Worm (Caenorhabditis elegans) whole organism, L1 larva: Measurements from ENCODE around the gene htp-1.

ENCODE experiments used
- aha-1 ChIP-seq: fragments of 150-350 bp; optimal IDR thresholded peaks from 2 replicates; lab custom pipeline; 2014; ENCODE audit warnings: missing biosample characterization, missing genetic modification characterization
- ama-1 ChIP-seq: fragments of 150-350 bp; optimal IDR thresholded peaks from 2 replicates; lab custom pipeline; 2014
- ceh-82 ChIP-seq, 3 experiments: fragments of 150-350 bp in 1 of 3; sonication (generic microtip) in 2 of 3; optimal IDR thresholded peaks; 2 replicates each; lab custom pipeline; 2014 to 2017; ENCODE audit warnings: missing biosample characterization in 3 of 3, missing genetic modification characterization in 3 of 3
- ces-1 ChIP-seq: fragments of 150-350 bp; optimal IDR thresholded peaks from 2 replicates; lab custom pipeline; 2014; ENCODE audit warnings: missing biosample characterization, missing genetic modification reagents, missing genetic modification characterization
- lin-13 ChIP-seq: fragments of 150-350 bp; optimal IDR thresholded peaks from 2 replicates; lab custom pipeline; 2014; ENCODE audit warnings: missing biosample characterization, missing genetic modification reagents, missing genetic modification characterization
- nhr-11 ChIP-seq: fragments of 150-350 bp; optimal IDR thresholded peaks from 2 replicates; lab custom pipeline; 2014; ENCODE audit warnings: missing biosample characterization, missing genetic modification characterization
- unc-30 ChIP-seq: sonication (generic microtip); optimal IDR thresholded peaks from 2 replicates; lab custom pipeline; 2017; ENCODE audit warnings: missing biosample characterization, missing genetic modification characterization
- unc-98 ChIP-seq: fragments of 200-800 bp; sonication (Bioruptor generic); IDR thresholded peaks from 2 replicates; pipeline ENCODE4 v1.3.6; 2022; ENCODE audit warnings: missing genetic modification characterization, missing compliant biosample characterization

ce11 chrIV:5393566-5393965 is 2.2 kb upstream of the htp-1 start:
- TF ChIP-seq aha-1 (tag; lab: Kevin White, UChicago) (no peak), ama-1 (lab: Kevin White, UChicago) (no peak), ceh-82 (tag; optimal IDR thresholded peaks at IDR 0.05; lab: Kevin White, UChicago) (no peak), lin-13 (GFP tag; lab: Kevin White, UChicago) (no peak), ces-1 (GFP tag; lab: Kevin White, UChicago) (no peak), unc-98 (GFP tag; lab: Robert Waterston, UW) (no peak), unc-30 (tag; lab: Kevin White, UChicago) (no peak), nhr-11 (tag; lab: Kevin White, UChicago) (no peak)
